Fruit fly (Drosophila melanogaster) whole organism, wandering third instar larva: ENCODE results near the gene CG13131.

ENCODE experiments used
- Abd-B ChIP-seq: fragments of >200 bp; optimal IDR thresholded peaks from 2 replicates; lab custom pipeline; 2017; ENCODE audit warnings: missing biosample characterization, missing genetic modification characterization
- CG9705 ChIP-seq: fragments of 200-800 bp; sonication (Bioruptor generic); optimal IDR thresholded peaks from 2 replicates; lab custom pipeline; 2018; ENCODE audit warnings: missing biosample characterization, mild to moderate bottlenecking, missing genetic modification characterization
- Hr78 ChIP-seq: fragments of >200 bp; optimal IDR thresholded peaks from 2 replicates; lab custom pipeline; 2017; ENCODE audit warnings: missing biosample characterization, missing genetic modification characterization
- Mio ChIP-seq: sonication (Bioruptor generic); optimal IDR thresholded peaks from 2 replicates; lab custom pipeline; 2016; ENCODE audit warnings: missing biosample characterization, missing genetic modification characterization
- N ChIP-seq: fragments of >200 bp; optimal IDR thresholded peaks from 2 replicates; lab custom pipeline; 2018; ENCODE audit warnings: missing biosample characterization, missing external identifiers, missing genetic modification characterization
- dl ChIP-seq, 2 experiments: fragments of 175-275, 200-275 bp in 1 of 2; fragments of 200-275 bp in 1 of 2; sonication (Bioruptor generic); optimal IDR thresholded peaks; lab custom pipeline; 2018; ENCODE audit warnings: mild to moderate bottlenecking in 2 of 2, missing biosample characterization in 2 of 2, missing genetic modification characterization in 2 of 2, moderate library complexity in 2 of 2; ENCODE audit not compliant: partially characterized antibody in 2 of 2, insufficient read depth in 1 of 2
- ey ChIP-seq: fragments of 200-800 bp; sonication (Bioruptor generic); optimal IDR thresholded peaks from 2 replicates; lab custom pipeline; 2016; ENCODE audit warnings: missing biosample characterization, missing genetic modification characterization
- foxo ChIP-seq, 2 experiments: fragments of 200-800 bp; sonication (Bioruptor generic); optimal IDR thresholded peaks; 2 replicates in 1 of 2; 3 replicates in 1 of 2; lab custom pipeline; 2016 to 2017; ENCODE audit warnings: missing biosample characterization in 2 of 2, missing genetic modification characterization in 2 of 2
- fru ChIP-seq: fragments of 200-800 bp; sonication (Bioruptor generic); optimal IDR thresholded peaks from 3 replicates; lab custom pipeline; 2016; ENCODE audit warnings: missing biosample characterization, mild to moderate bottlenecking, missing genetic modification characterization
- h ChIP-seq: fragments of 200-800 bp; sonication (Bioruptor generic); optimal IDR thresholded peaks from 3 replicates; lab custom pipeline; 2016; ENCODE audit warnings: missing biosample characterization, mild to moderate bottlenecking, missing genetic modification characterization
- lola ChIP-seq: fragments of >200 bp; optimal IDR thresholded peaks from 2 replicates; lab custom pipeline; 2017; ENCODE audit warnings: missing biosample characterization, missing genetic modification characterization
- psq ChIP-seq: fragments of 200-800 bp; sonication (Bioruptor generic); optimal IDR thresholded peaks from 3 replicates; lab custom pipeline; 2017; ENCODE audit warnings: missing biosample characterization, mild to moderate bottlenecking, missing genetic modification characterization, moderate library complexity
- rgr ChIP-seq: fragments of 200-800 bp; sonication (Bioruptor generic); optimal IDR thresholded peaks from 3 replicates; lab custom pipeline; 2016; ENCODE audit warnings: missing biosample characterization, mild to moderate bottlenecking, missing genetic modification characterization
- usp ChIP-seq: fragments of >200 bp; optimal IDR thresholded peaks from 2 replicates; lab custom pipeline; 2017; ENCODE audit warnings: missing biosample characterization, missing genetic modification characterization

DNA sequence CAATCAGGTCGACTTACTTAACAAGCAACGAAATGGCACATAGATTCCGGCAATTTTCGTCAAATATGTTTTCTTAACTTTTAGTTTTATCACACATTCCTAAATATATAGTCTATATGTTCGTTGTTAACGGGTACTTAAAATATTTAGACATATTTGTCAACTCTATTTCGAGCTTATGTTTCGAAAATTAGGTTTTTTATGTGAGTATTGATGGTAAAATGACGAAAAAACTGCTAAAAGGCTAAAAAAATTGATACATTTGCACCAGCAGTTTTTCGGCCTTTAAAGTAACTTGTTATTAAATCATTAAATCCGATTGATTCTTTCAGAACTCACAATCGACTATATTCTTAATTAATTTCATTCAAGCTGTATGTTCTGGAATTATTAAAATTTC lies at the start of gene CG13131:
- TF ChIP-seq h (GFP tag; lab: Kevin White, UChicago): no peak
- TF ChIP-seq Abd-B: no peak
- no peak for TF ChIP-seq lola (GFP tag; lab: Kevin White, UChicago)
- no peak for TF ChIP-seq usp
- no peak for TF ChIP-seq foxo (GFP tag; optimal IDR thresholded peaks at IDR 0.05; lab: Kevin White, UChicago)
- no peak for TF ChIP-seq fru (GFP tag; lab: Kevin White, UChicago)
- TF ChIP-seq Mio (GFP tag; lab: Kevin White, UChicago): no peak
- no peak for TF ChIP-seq psq (GFP tag; lab: Kevin White, UChicago)
- TF ChIP-seq Hr78 (GFP tag; lab: Kevin White, UChicago): no peak
- no peak for TF ChIP-seq ey (GFP tag; lab: Kevin White, UChicago)
- TF ChIP-seq CG9705 (GFP tag; lab: Kevin White, UChicago): no peak
- TF ChIP-seq rgr: no peak
- TF ChIP-seq dl (GFP tag; optimal IDR thresholded peaks at IDR 0.05; lab: Kevin White, UChicago; ENCODE audit: insufficient read depth in 1 of 2, partially characterized antibody in 2 of 2): no peak
- no peak for TF ChIP-seq N (GFP tag; lab: Kevin White, UChicago)
